Fruit fly (Drosophila melanogaster) whole organism, embryonic: Measurements from ENCODE around the gene Acat2.

Experiments used
- BEAF-32 ChIP-seq: fragments of 200-800 bp; sonication (Bioruptor generic); optimal IDR thresholded peaks from 3 replicates; lab custom pipeline; 2017; ENCODE audit warnings: missing biosample characterization, missing genetic modification characterization, mild to moderate bottlenecking, moderate library complexity, missing genetic modification reagents
- Bdp1 ChIP-seq: fragments of 200-800 bp; sonication (Bioruptor generic); optimal IDR thresholded peaks from 3 replicates; lab custom pipeline; 2016; ENCODE audit warnings: missing biosample characterization, missing genetic modification characterization
- CG10979 ChIP-seq: fragments of 200-800 bp; sonication (Bioruptor generic); optimal IDR thresholded peaks from 2 replicates; lab custom pipeline; 2018; ENCODE audit warnings: missing biosample characterization, mild to moderate bottlenecking, missing genetic modification characterization, moderate library complexity
- CG11456 ChIP-seq: fragments of 200-800 bp; sonication (Bioruptor generic); IDR thresholded peaks from 3 replicates; pipeline ENCODE4 v1.3.6; 2022; ENCODE audit warnings: missing biosample characterization, missing genetic modification characterization
- CG11504 ChIP-seq: fragments of 200-800 bp; sonication (Bioruptor generic); optimal IDR thresholded peaks from 3 replicates; lab custom pipeline; 2019; ENCODE audit warnings: missing biosample characterization, mild to moderate bottlenecking, missing genetic modification characterization, moderate library complexity
- CG13123 ChIP-seq: fragments of 200-800 bp; sonication (Bioruptor generic); optimal IDR thresholded peaks from 2 replicates; lab custom pipeline; 2016; ENCODE audit warnings: missing biosample characterization, missing genetic modification characterization
- CG14667 ChIP-seq: fragments of 200-800 bp; sonication (Bioruptor generic); IDR thresholded peaks from 2 replicates; pipeline ENCODE4 v1.3.6; 2022; ENCODE audit warnings: missing biosample characterization, missing genetic modification characterization
- CG1602 ChIP-seq: fragments of 200-800 bp; sonication (Bioruptor generic); optimal IDR thresholded peaks from 3 replicates; lab custom pipeline; 2016; ENCODE audit warnings: missing biosample characterization, missing genetic modification characterization
- CG17359 ChIP-seq: fragments of 200-800 bp; sonication (Bioruptor generic); optimal IDR thresholded peaks from 3 replicates; lab custom pipeline; 2018; ENCODE audit warnings: missing biosample characterization, mild to moderate bottlenecking, missing genetic modification characterization, moderate library complexity
- CG17361 ChIP-seq: fragments of 200-800 bp; sonication (Bioruptor generic); IDR thresholded peaks from 3 replicates; pipeline ENCODE4 v1.3.6; 2022; ENCODE audit warnings: missing biosample characterization, missing genetic modification characterization
- CG2199 ChIP-seq: fragments of 200-800 bp; sonication (Bioruptor generic); IDR thresholded peaks from 3 replicates; pipeline ENCODE4 v1.3.6; 2022; ENCODE audit warnings: missing biosample characterization, missing genetic modification characterization
- CG30431 ChIP-seq: fragments of 200-800 bp; sonication (Bioruptor generic); optimal IDR thresholded peaks from 2 replicates; lab custom pipeline; 2017; ENCODE audit warnings: missing biosample characterization, missing genetic modification characterization
- CG31388 ChIP-seq: fragments of 200-800 bp; sonication (Bioruptor generic); optimal IDR thresholded peaks from 2 replicates; lab custom pipeline; 2016; ENCODE audit warnings: missing biosample characterization, missing genetic modification characterization
- CG4404 ChIP-seq: fragments of 200-800 bp; sonication (Bioruptor generic); IDR thresholded peaks from 2 replicates; pipeline ENCODE4 v1.3.6; 2022; ENCODE audit warnings: missing biosample characterization, missing genetic modification characterization
- CG6689 ChIP-seq: fragments of 200-800 bp; sonication (Bioruptor generic); IDR thresholded peaks from 2 replicates; pipeline ENCODE4 v1.3.6; 2022; ENCODE audit warnings: missing biosample characterization, missing genetic modification characterization
- CG7372 ChIP-seq: fragments of 200-800 bp; sonication (Bioruptor generic); IDR thresholded peaks from 2 replicates; pipeline ENCODE4 v1.3.6; 2022; ENCODE audit warnings: missing biosample characterization, missing genetic modification characterization
- CG7963 ChIP-seq: fragments of 200-800 bp; sonication (Bioruptor generic); IDR thresholded peaks from 3 replicates; pipeline ENCODE4 v1.3.6; 2022; ENCODE audit warnings: missing biosample characterization, missing genetic modification characterization; ENCODE audit not compliant: partially characterized antibody
- CG9215 ChIP-seq: fragments of 200-800 bp; sonication (Bioruptor generic); IDR thresholded peaks from 2 replicates; pipeline ENCODE4 v1.3.6; 2022; ENCODE audit warnings: missing biosample characterization, missing genetic modification characterization
- E2f1 ChIP-seq: fragments of 200-800 bp; sonication (Bioruptor generic); IDR thresholded peaks from 2 replicates; pipeline ENCODE4 v1.3.6; 2022; ENCODE audit warnings: missing biosample characterization, missing genetic modification characterization
- HLH54F ChIP-seq: fragments of 200-800 bp; sonication (Bioruptor generic); optimal IDR thresholded peaks from 3 replicates; lab custom pipeline; 2016; ENCODE audit warnings: missing biosample characterization, missing genetic modification characterization
- MESR4 ChIP-seq: fragments of 200-800 bp; sonication (Bioruptor generic); optimal IDR thresholded peaks from 2 replicates; lab custom pipeline; 2018; ENCODE audit warnings: missing biosample characterization, mild to moderate bottlenecking, missing genetic modification characterization, moderate library complexity
- NC2β ChIP-seq: fragments of 200-800 bp; sonication (Bioruptor generic); optimal IDR thresholded peaks from 2 replicates; lab custom pipeline; 2016; ENCODE audit warnings: missing biosample characterization, missing genetic modification characterization
- Opbp ChIP-seq: fragments of 200-800 bp; sonication (Bioruptor generic); IDR thresholded peaks from 3 replicates; pipeline ENCODE4 v1.3.6; 2022; ENCODE audit warnings: missing biosample characterization, missing genetic modification characterization; ENCODE audit not compliant: partially characterized antibody
- PHDP ChIP-seq: fragments of 200-800 bp; sonication (Bioruptor generic); optimal IDR thresholded peaks from 3 replicates; lab custom pipeline; 2018; ENCODE audit warnings: missing biosample characterization, mild to moderate bottlenecking, missing genetic modification characterization, moderate library complexity
- Six4 ChIP-seq: fragments of 200-800 bp; sonication (Bioruptor generic); optimal IDR thresholded peaks from 2 replicates; lab custom pipeline; 2016; ENCODE audit warnings: missing biosample characterization, missing genetic modification characterization
- Sry-β ChIP-seq: fragments of 200-800 bp; sonication (Bioruptor generic); optimal IDR thresholded peaks from 2 replicates; lab custom pipeline; 2018; ENCODE audit warnings: missing biosample characterization, mild to moderate bottlenecking, missing genetic modification characterization, moderate library complexity
- Xbp1 ChIP-seq: fragments of 200-800 bp; sonication (Bioruptor generic); optimal IDR thresholded peaks from 3 replicates; lab custom pipeline; 2016; ENCODE audit warnings: missing biosample characterization, mild to moderate bottlenecking, missing genetic modification characterization
- cas ChIP-seq: fragments of 200-800 bp; sonication (Bioruptor generic); IDR thresholded peaks from 2 replicates; pipeline ENCODE4 v1.3.6; 2022; ENCODE audit warnings: missing biosample characterization, missing genetic modification characterization
- cg ChIP-seq: fragments of 200-800 bp; sonication (Bioruptor generic); optimal IDR thresholded peaks from 3 replicates; lab custom pipeline; 2019; ENCODE audit warnings: missing biosample characterization, mild to moderate bottlenecking, missing genetic modification characterization, moderate library complexity
- corto ChIP-seq: fragments of 200-800 bp; sonication (Bioruptor generic); optimal IDR thresholded peaks from 2 replicates; lab custom pipeline; 2016; ENCODE audit warnings: missing biosample characterization, mild to moderate bottlenecking, missing genetic modification characterization, moderate library complexity
- cwo ChIP-seq: fragments of 200-800 bp; sonication (Bioruptor generic); optimal IDR thresholded peaks from 3 replicates; lab custom pipeline; 2017; ENCODE audit warnings: missing biosample characterization, missing genetic modification characterization, mild to moderate bottlenecking, moderate library complexity, missing genetic modification reagents
- disco-r ChIP-seq: fragments of 200-800 bp; sonication (Bioruptor generic); optimal IDR thresholded peaks from 2 replicates; lab custom pipeline; 2016; ENCODE audit warnings: missing biosample characterization, missing genetic modification characterization
- dpn ChIP-seq, 2 experiments: fragments of 200-800 bp; sonication (Bioruptor generic); optimal IDR thresholded peaks; 3 replicates each; lab custom pipeline; 2016; ENCODE audit warnings: missing biosample characterization in 2 of 2, missing genetic modification characterization in 2 of 2
- ems ChIP-seq: fragments of 200-800 bp; sonication (Bioruptor generic); optimal IDR thresholded peaks from 3 replicates; lab custom pipeline; 2016; ENCODE audit warnings: missing biosample characterization, missing genetic modification characterization
- fd96Cb ChIP-seq: fragments of 200-800 bp; sonication (Bioruptor generic); optimal IDR thresholded peaks from 2 replicates; lab custom pipeline; 2018; ENCODE audit warnings: missing biosample characterization, mild to moderate bottlenecking, missing genetic modification characterization, moderate library complexity
- gt ChIP-seq: fragments of 200-800 bp; sonication (Bioruptor generic); IDR thresholded peaks from 2 replicates; pipeline ENCODE4 v1.3.6; 2022; ENCODE audit warnings: missing biosample characterization, missing genetic modification characterization
- kah ChIP-seq: fragments of 200-800 bp; sonication (Bioruptor generic); optimal IDR thresholded peaks from 2 replicates; lab custom pipeline; 2018; ENCODE audit warnings: missing biosample characterization, mild to moderate bottlenecking, missing genetic modification characterization
- ken ChIP-seq: fragments of 200-800 bp; sonication (Bioruptor generic); IDR thresholded peaks from 3 replicates; pipeline ENCODE4 v1.3.6; 2022; ENCODE audit warnings: missing biosample characterization, missing genetic modification characterization
- nerfin-2 ChIP-seq: fragments of 200-800 bp; sonication (Bioruptor generic); IDR thresholded peaks from 2 replicates; pipeline ENCODE4 v1.3.6; 2022; ENCODE audit warnings: missing biosample characterization, missing genetic modification characterization; ENCODE audit not compliant: partially characterized antibody
- oc ChIP-seq: fragments of 200-800 bp; sonication (Bioruptor generic); optimal IDR thresholded peaks from 2 replicates; lab custom pipeline; 2018; ENCODE audit warnings: missing biosample characterization, mild to moderate bottlenecking, missing genetic modification characterization, moderate library complexity
- pan ChIP-seq, 4 experiments: fragments of >200 bp in 3 of 4; fragments of 200-800 bp in 1 of 4; sonication (Bioruptor generic) in 1 of 4; optimal IDR thresholded peaks in 3 of 4; IDR thresholded peaks in 1 of 4; 2 replicates each; pipeline versions ENCODE4 v1.3.6 to Lab custom; 2017 to 2022; ENCODE audit warnings: missing biosample characterization in 2 of 4, missing genetic modification characterization in 2 of 4, mixed read lengths in 1 of 4
- slbo ChIP-seq: fragments of 200-800 bp; sonication (Bioruptor generic); IDR thresholded peaks from 2 replicates; pipeline ENCODE4 v1.3.6; 2022; ENCODE audit warnings: missing biosample characterization, missing genetic modification characterization
- tap ChIP-seq: fragments of 200-800 bp; optimal IDR thresholded peaks from 3 replicates; lab custom pipeline; 2019; ENCODE audit warnings: missing biosample characterization, mild to moderate bottlenecking, missing genetic modification characterization, moderate library complexity
- tll ChIP-seq, 2 experiments: fragments of 200-800 bp in 1 of 2; fragments of >200 bp in 1 of 2; sonication (Bioruptor generic) in 1 of 2; optimal IDR thresholded peaks; 2 replicates each; lab custom pipeline; 2017 to 2019; ENCODE audit warnings: missing biosample characterization in 2 of 2, missing genetic modification characterization in 2 of 2, mild to moderate bottlenecking in 1 of 2, moderate library complexity in 1 of 2
- trh ChIP-seq: fragments of 200-800 bp; sonication (Bioruptor generic); optimal IDR thresholded peaks from 2 replicates; lab custom pipeline; 2016; ENCODE audit warnings: missing biosample characterization, missing genetic modification characterization
- unpg ChIP-seq: fragments of 200-800 bp; sonication (Bioruptor generic); optimal IDR thresholded peaks from 3 replicates; lab custom pipeline; 2018; ENCODE audit warnings: missing biosample characterization, mild to moderate bottlenecking, missing genetic modification characterization, moderate library complexity
- wdn ChIP-seq: fragments of 200-800 bp; sonication (Bioruptor generic); IDR thresholded peaks from 2 replicates; pipeline ENCODE4 v1.3.6; 2022; ENCODE audit warnings: missing biosample characterization, missing genetic modification characterization
- wek ChIP-seq: fragments of 200-800 bp; sonication (Bioruptor generic); optimal IDR thresholded peaks from 3 replicates; lab custom pipeline; 2018; ENCODE audit warnings: missing biosample characterization, mild to moderate bottlenecking, missing genetic modification characterization, moderate library complexity

The Acat2 gene

DNA sequence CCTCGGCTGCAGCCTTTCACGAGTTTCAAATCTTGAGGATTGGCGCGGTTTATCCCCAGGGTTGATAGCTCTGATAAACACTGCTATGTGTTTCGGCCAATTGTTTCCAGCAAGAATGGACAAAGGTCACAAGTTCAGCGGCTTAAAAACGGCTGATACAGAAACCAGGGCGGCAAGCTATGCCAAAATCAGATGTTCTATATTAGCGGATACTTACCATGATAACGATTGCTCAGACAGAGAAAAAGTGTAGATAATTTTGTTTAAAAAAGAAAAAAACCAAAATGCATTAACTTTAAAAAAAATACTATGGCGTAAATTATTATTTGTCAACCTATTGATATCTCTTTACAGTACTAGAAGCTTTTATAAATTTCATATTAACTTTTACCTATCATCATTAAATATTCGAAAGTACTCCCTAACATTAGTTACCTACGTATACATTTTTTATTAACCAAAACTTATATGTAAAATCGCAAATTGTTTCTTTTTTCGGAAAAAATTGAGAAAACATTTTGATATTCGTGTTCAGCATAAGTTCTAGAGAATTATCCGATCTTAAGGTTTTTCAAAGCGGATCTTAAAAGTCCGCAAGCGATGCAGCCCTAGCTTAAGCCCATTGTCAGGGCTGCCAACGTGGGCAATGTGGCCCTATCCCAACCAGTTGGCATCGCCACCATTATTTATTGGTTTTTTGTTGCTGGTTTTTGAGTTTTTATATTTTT is 10.5 kb downstream of the Acat2 start, which contains the start of the genes sturkopf and Herc4 (continued):
- TF ChIP-seq Opbp (GFP tag; lab: Robert Waterston, UW) = peak; percentile 37; the same call in 1 of the 3 replicates
- no peak for TF ChIP-seq cg (GFP tag; lab: Kevin White, UChicago)
- TF ChIP-seq CG4404 = no peak
- TF ChIP-seq gt (GFP tag; lab: Robert Waterston, UW) = no peak
- peak; percentile 80 for TF ChIP-seq Xbp1 (GFP tag; lab: Kevin White, UChicago)
- peak; percentile 48 for TF ChIP-seq trh
- 0 out of 2 replicates have a peak, but pooled peaks have one; percentile 24 for TF ChIP-seq CG14667 (GFP tag; lab: Robert Waterston, UW)
- peak; percentile 90 for TF ChIP-seq CG11456 (GFP tag; lab: Robert Waterston, UW)
- TF ChIP-seq cas = peak; percentile 12; the same call in 1 of the 2 replicates
- TF ChIP-seq oc (tag; lab: Kevin White, UChicago) = peak; percentile 40
- peak; percentile 64 for TF ChIP-seq unpg
- TF ChIP-seq disco-r (GFP tag; lab: Kevin White, UChicago) = peak; percentile 82
- TF ChIP-seq tll (GFP tag; optimal IDR thresholded peaks at IDR 0.05; lab: Kevin White, UChicago) = peak in 1 of 2 experiments; percentile 21
- TF ChIP-seq fd96Cb = peak; percentile 8
- TF ChIP-seq Sry-β (GFP tag; lab: Kevin White, UChicago) = peak; percentile 53
- peak; percentile 62 for TF ChIP-seq CG1602 (GFP tag; lab: Kevin White, UChicago)
- TF ChIP-seq CG11504 (tag; lab: Kevin White, UChicago) = no peak
- peak; percentile 61; the same call in 1 of the 2 replicates for TF ChIP-seq CG9215
- TF ChIP-seq Bdp1 (GFP tag; lab: Kevin White, UChicago) = peak; percentile 51
- TF ChIP-seq CG17359 (tag; lab: Kevin White, UChicago) = peak; percentile 13
- TF ChIP-seq nerfin-2 (GFP tag; lab: Robert Waterston, UW) = no peak
- TF ChIP-seq wdn (GFP tag; lab: Robert Waterston, UW) = peak; percentile 49
- peak; percentile 43 for TF ChIP-seq CG13123 (GFP tag; lab: Kevin White, UChicago)
- TF ChIP-seq tap = peak; percentile 36
- TF ChIP-seq wek (GFP tag; lab: Kevin White, UChicago) = peak; percentile 3
- TF ChIP-seq CG2199 = no peak
- peak; percentile 3 for TF ChIP-seq CG30431 (GFP tag; lab: Kevin White, UChicago)
- TF ChIP-seq CG7963 (GFP tag; lab: Robert Waterston, UW) = no peak
- peak; percentile 64 for TF ChIP-seq CG6689
- peak; percentile 94 for TF ChIP-seq CG17361
- TF ChIP-seq E2f1 (GFP tag; lab: Robert Waterston, UW) = peak; percentile 44; the same call in 1 of the 2 replicates
- peak; percentile 80 for TF ChIP-seq slbo
- TF ChIP-seq CG10979 (tag; lab: Kevin White, UChicago) = peak; percentile 40
- TF ChIP-seq cwo (GFP tag; lab: Kevin White, UChicago) = peak; percentile 57
- TF ChIP-seq MESR4 (GFP tag; lab: Kevin White, UChicago) = peak; percentile 41
- TF ChIP-seq pan (optimal IDR thresholded peaks at IDR 0.05; lab: Kevin White, UChicago) = no peak
- TF ChIP-seq pan (GFP tag; optimal IDR thresholded peaks at IDR 0.05 in 1 of 2, IDR thresholded peaks at IDR 0.05 in 1 of 2) = peak in 1 of 2 experiments; percentile 53
- TF ChIP-seq ems (GFP tag; lab: Kevin White, UChicago) = peak; percentile 89
- TF ChIP-seq corto (GFP tag; lab: Kevin White, UChicago) = no peak
- TF ChIP-seq HLH54F (GFP tag; lab: Kevin White, UChicago) = peak; percentile 81
- TF ChIP-seq BEAF-32 = peak; percentile 36
- peak; percentile 70 to 90 for TF ChIP-seq dpn (GFP tag; optimal IDR thresholded peaks at IDR 0.05; lab: Kevin White, UChicago)
- peak; percentile 8 for TF ChIP-seq Six4 (GFP tag; lab: Kevin White, UChicago)
- no peak for TF ChIP-seq kah
- peak; percentile 60 for TF ChIP-seq CG7372 (GFP tag; lab: Robert Waterston, UW)
- peak; percentile 70 for TF ChIP-seq ken
- TF ChIP-seq PHDP (tag; lab: Kevin White, UChicago) = peak; percentile 72
- peak; percentile 54 for TF ChIP-seq NC2β (GFP tag; lab: Kevin White, UChicago)
- no peak for TF ChIP-seq CG31388 (GFP tag; lab: Kevin White, UChicago)
